Worm (Caenorhabditis elegans) whole organism, young adult: ENCODE measurements around the gene algn-9.

Experiments used
- F49E8.2 ChIP-seq: sonication (generic microtip); optimal IDR thresholded peaks from 3 replicates; lab custom pipeline; 2017; ENCODE audit warnings: missing genetic modification characterization, mild to moderate bottlenecking, missing compliant biosample characterization, antibody characterized with exemption, moderate library complexity; ENCODE audit not compliant: insufficient read depth
- Y95B8A.8 ChIP-seq: fragments of 200-800 bp; sonication (Bioruptor generic); IDR thresholded peaks from 2 replicates; pipeline ENCODE4 v1.3.6; 2022; ENCODE audit warnings: missing genetic modification reagents, missing genetic modification characterization, missing compliant biosample characterization
- athp-1 ChIP-seq: sonication (generic microtip); optimal IDR thresholded peaks from 2 replicates; lab custom pipeline; 2017; ENCODE audit warnings: mild to moderate bottlenecking, missing genetic modification characterization, missing compliant biosample characterization
- him-1 ChIP-seq: sonication (generic microtip); optimal IDR thresholded peaks from 2 replicates; lab custom pipeline; 2016; ENCODE audit warnings: missing genotype, missing genetic modification reagents, missing genetic modification characterization, missing compliant biosample characterization
- mel-28 ChIP-seq: sonication (generic microtip); optimal IDR thresholded peaks from 2 replicates; lab custom pipeline; 2016; ENCODE audit warnings: borderline replicate concordance, mild to moderate bottlenecking, missing genetic modification characterization, missing compliant biosample characterization
- nfya-2 ChIP-seq: fragments of 200-800 bp; sonication (Bioruptor generic); IDR thresholded peaks from 2 replicates; pipeline ENCODE4 v1.3.6; 2022; ENCODE audit warnings: missing genetic modification reagents, missing genetic modification characterization, missing compliant biosample characterization
- repo-1 ChIP-seq: sonication (generic microtip); optimal IDR thresholded peaks from 2 replicates; lab custom pipeline; 2017; ENCODE audit warnings: mild to moderate bottlenecking, missing genetic modification characterization, missing compliant biosample characterization

ce11 chrII:10556550-10557205, 27.5 kb upstream of the algn-9 start:
- TF ChIP-seq athp-1 (tag; lab: Kevin White, UChicago) (no peak), repo-1 (tag; lab: Kevin White, UChicago) (no peak), nfya-2 (GFP tag; lab: Robert Waterston, UW) (no peak), him-1 (tag; lab: Kevin White, UChicago) (no peak), F49E8.2 (tag; lab: Kevin White, UChicago) (no peak), Y95B8A.8 (GFP tag; lab: Robert Waterston, UW) (no peak), mel-28 (tag; lab: Kevin White, UChicago) (no peak)
